Worm (Caenorhabditis elegans) whole organism, young adult: ENCODE measurements around the gene mdf-1.

Experiments
- B0019.2 ChIP-seq: fragments of 200-800 bp; sonication (Bioruptor generic); conservative IDR thresholded peaks from 2 replicates; pipeline ENCODE4 v1.3.6; 2022; ENCODE audit warnings: missing genetic modification reagents, missing genetic modification characterization, missing compliant biosample characterization
- B0336.3 ChIP-seq: fragments of 200-800 bp; sonication (Bioruptor generic); IDR thresholded peaks from 2 replicates; pipeline ENCODE4 v1.3.6; 2022; ENCODE audit warnings: missing genetic modification characterization, missing compliant biosample characterization
- F22D6.2 ChIP-seq: sonication (generic microtip); optimal IDR thresholded peaks from 2 replicates; lab custom pipeline; 2016; ENCODE audit warnings: mild to moderate bottlenecking, missing genetic modification characterization, missing compliant biosample characterization
- F23B12.7 ChIP-seq: sonication (generic microtip); optimal IDR thresholded peaks from 2 replicates; lab custom pipeline; 2017; ENCODE audit warnings: missing genetic modification characterization, mild to moderate bottlenecking, missing compliant biosample characterization, antibody characterized with exemption, moderate library complexity; ENCODE audit not compliant: insufficient read depth
- F49E8.2 ChIP-seq: sonication (generic microtip); optimal IDR thresholded peaks from 3 replicates; lab custom pipeline; 2017; ENCODE audit warnings: missing genetic modification characterization, mild to moderate bottlenecking, missing compliant biosample characterization, antibody characterized with exemption, moderate library complexity; ENCODE audit not compliant: insufficient read depth
- F52B5.7 ChIP-seq: sonication (generic microtip); optimal IDR thresholded peaks from 2 replicates; lab custom pipeline; 2016; ENCODE audit warnings: mild to moderate bottlenecking, missing genetic modification characterization, missing compliant biosample characterization
- F57C9.4 ChIP-seq: sonication (generic microtip); optimal IDR thresholded peaks from 2 replicates; lab custom pipeline; 2017; ENCODE audit warnings: mild to moderate bottlenecking, missing genetic modification characterization, missing compliant biosample characterization
- T07F8.4 ChIP-seq: sonication (generic microtip); optimal IDR thresholded peaks from 2 replicates; lab custom pipeline; 2016; ENCODE audit warnings: mild to moderate bottlenecking, missing genetic modification characterization, moderate library complexity, missing compliant biosample characterization
- T26A5.8 ChIP-seq: sonication (generic microtip); optimal IDR thresholded peaks from 2 replicates; lab custom pipeline; 2016; ENCODE audit warnings: missing genetic modification characterization, missing compliant biosample characterization
- Y53F4B.3 ChIP-seq: fragments of 200-800 bp; sonication (Bioruptor generic); IDR thresholded peaks from 2 replicates; pipeline ENCODE4 v1.3.6; 2022; ENCODE audit warnings: missing genetic modification reagents, missing genetic modification characterization, missing compliant biosample characterization
- ZK185.1 ChIP-seq: sonication (generic microtip); optimal IDR thresholded peaks from 2 replicates; lab custom pipeline; 2016; ENCODE audit warnings: mild to moderate bottlenecking, missing genetic modification characterization, missing compliant biosample characterization; ENCODE audit not compliant: poor library complexity, severe bottlenecking
- attf-3 ChIP-seq: fragments of 200-800 bp; sonication (Bioruptor generic); conservative IDR thresholded peaks from 2 replicates; pipeline ENCODE4 v1.3.6; 2022; ENCODE audit warnings: missing genetic modification reagents, missing genetic modification characterization, missing compliant biosample characterization
- attf-6 ChIP-seq: fragments of 200-800 bp; sonication (Bioruptor generic); IDR thresholded peaks from 2 replicates; pipeline ENCODE4 v1.3.6; 2022; ENCODE audit warnings: missing genetic modification reagents, missing genetic modification characterization, missing compliant biosample characterization
- bed-2 ChIP-seq: fragments of 200-800 bp; sonication (Bioruptor generic); IDR thresholded peaks from 2 replicates; pipeline ENCODE4 v1.3.6; 2022; ENCODE audit warnings: missing genetic modification reagents, missing genetic modification characterization, missing compliant biosample characterization
- ccch-3 ChIP-seq: fragments of 200-800 bp; sonication (Bioruptor generic); optimal IDR thresholded peaks from 2 replicates; lab custom pipeline; 2018; ENCODE audit warnings: mild to moderate bottlenecking, missing genetic modification characterization, missing compliant biosample characterization
- cebp-1 ChIP-seq, 2 experiments: fragments of 200-800 bp in 1 of 2; sonication (Bioruptor generic) in 1 of 2; sonication (generic microtip) in 1 of 2; IDR thresholded peaks in 1 of 2; optimal IDR thresholded peaks in 1 of 2; 2 replicates each; pipeline versions ENCODE4 v1.3.6 to Lab custom; 2017 to 2022; ENCODE audit warnings: missing compliant biosample characterization in 2 of 2, missing genetic modification characterization in 2 of 2, mild to moderate bottlenecking in 1 of 2, missing genetic modification reagents in 1 of 2, moderate library complexity in 1 of 2
- cebp-2 ChIP-seq: fragments of 200-800 bp; sonication (Bioruptor generic); IDR thresholded peaks from 2 replicates; pipeline ENCODE4 v1.3.6; 2022; ENCODE audit warnings: missing genetic modification characterization, missing compliant biosample characterization
- ceh-58 ChIP-seq: fragments of 200-800 bp; sonication (Bioruptor generic); IDR thresholded peaks from 2 replicates; pipeline ENCODE4 v1.3.6; 2022; ENCODE audit warnings: missing genetic modification characterization, missing compliant biosample characterization
- ceh-91 ChIP-seq: fragments of 200-800 bp; sonication (Bioruptor generic); IDR thresholded peaks from 2 replicates; pipeline ENCODE4 v1.3.6; 2022; ENCODE audit warnings: missing genetic modification reagents, missing genetic modification characterization, missing compliant biosample characterization
- chd-7 ChIP-seq: sonication (generic microtip); optimal IDR thresholded peaks from 2 replicates; lab custom pipeline; 2016; ENCODE audit warnings: mild to moderate bottlenecking, missing genetic modification characterization, moderate library complexity, missing compliant biosample characterization
- dpl-1 ChIP-seq: fragments of 150-350 bp; optimal IDR thresholded peaks from 2 replicates; lab custom pipeline; 2014; ENCODE audit warnings: missing biosample characterization, missing genetic modification reagents, missing genetic modification characterization
- him-1 ChIP-seq: sonication (generic microtip); optimal IDR thresholded peaks from 2 replicates; lab custom pipeline; 2016; ENCODE audit warnings: missing genotype, missing genetic modification reagents, missing genetic modification characterization, missing compliant biosample characterization
- hlh-12 ChIP-seq: sonication (generic microtip); optimal IDR thresholded peaks from 2 replicates; lab custom pipeline; 2016; ENCODE audit warnings: missing genetic modification characterization, missing compliant biosample characterization
- hmg-1.2 ChIP-seq: fragments of 200-800 bp; sonication (Bioruptor generic); IDR thresholded peaks from 2 replicates; pipeline ENCODE4 v1.3.6; 2022; ENCODE audit warnings: missing genetic modification reagents, missing genetic modification characterization, missing compliant biosample characterization
- hrde-1 ChIP-seq: sonication (generic microtip); optimal IDR thresholded peaks from 2 replicates; lab custom pipeline; 2016; ENCODE audit warnings: missing genetic modification characterization, mild to moderate bottlenecking, missing compliant biosample characterization, moderate library complexity, missing genotype, missing genetic modification reagents, borderline replicate concordance
- hsf-1 ChIP-seq: fragments of 200-800 bp; sonication (Bioruptor generic); IDR thresholded peaks from 2 replicates; pipeline ENCODE4 v1.3.6; 2022; ENCODE audit warnings: missing genetic modification reagents, missing genetic modification characterization, missing compliant biosample characterization
- lag-1 ChIP-seq: fragments of 200-800 bp; sonication (Bioruptor generic); IDR thresholded peaks from 2 replicates; pipeline ENCODE4 v1.3.6; 2022; ENCODE audit warnings: missing genetic modification reagents, missing genetic modification characterization, missing compliant biosample characterization
- let-526 ChIP-seq: fragments of 200-800 bp; sonication (Bioruptor generic); IDR thresholded peaks from 2 replicates; pipeline ENCODE4 v1.3.6; 2022; ENCODE audit warnings: missing genetic modification reagents, missing genetic modification characterization, missing compliant biosample characterization
- lir-1 ChIP-seq: fragments of 200-800 bp; sonication (Bioruptor generic); conservative IDR thresholded peaks from 2 replicates; pipeline ENCODE4 v1.3.6; 2022; ENCODE audit warnings: missing genetic modification reagents, missing genetic modification characterization, missing compliant biosample characterization
- lsl-1 ChIP-seq: fragments of 200-800 bp; sonication (Bioruptor generic); optimal IDR thresholded peaks from 2 replicates; lab custom pipeline; 2018; ENCODE audit warnings: mild to moderate bottlenecking, missing genetic modification characterization, moderate library complexity, missing compliant biosample characterization
- madf-10 ChIP-seq: sonication (generic microtip); optimal IDR thresholded peaks from 2 replicates; lab custom pipeline; 2016; ENCODE audit warnings: mild to moderate bottlenecking, missing genetic modification characterization, missing compliant biosample characterization
- madf-8 ChIP-seq: fragments of 200-800 bp; sonication (Bioruptor generic); conservative IDR thresholded peaks from 2 replicates; pipeline ENCODE4 v1.3.6; 2022; ENCODE audit warnings: missing genetic modification reagents, missing genetic modification characterization, missing compliant biosample characterization
- mcd-1 ChIP-seq: fragments of 200-800 bp; sonication (Bioruptor generic); IDR thresholded peaks from 2 replicates; pipeline ENCODE4 v1.3.6; 2022; ENCODE audit warnings: missing genetic modification reagents, missing genetic modification characterization, missing compliant biosample characterization
- nfyb-1 ChIP-seq: fragments of 200-800 bp; sonication (Bioruptor generic); IDR thresholded peaks from 2 replicates; pipeline ENCODE4 v1.3.6; 2022; ENCODE audit warnings: missing genetic modification reagents, missing genetic modification characterization, missing compliant biosample characterization
- nhr-120 ChIP-seq: fragments of 200-800 bp; sonication (Bioruptor generic); IDR thresholded peaks from 2 replicates; pipeline ENCODE4 v1.3.6; 2022; ENCODE audit warnings: missing genetic modification characterization, missing compliant biosample characterization
- nhr-27 ChIP-seq: fragments of 200-800 bp; sonication (Bioruptor generic); optimal IDR thresholded peaks from 2 replicates; lab custom pipeline; 2018; ENCODE audit warnings: mild to moderate bottlenecking, missing genetic modification characterization, moderate library complexity, missing compliant biosample characterization
- pbrm-1 ChIP-seq: fragments of 200-800 bp; sonication (Bioruptor generic); IDR thresholded peaks from 2 replicates; pipeline ENCODE4 v1.3.6; 2022; ENCODE audit warnings: missing genetic modification reagents, missing genetic modification characterization, missing compliant biosample characterization
- repo-1 ChIP-seq: sonication (generic microtip); optimal IDR thresholded peaks from 2 replicates; lab custom pipeline; 2017; ENCODE audit warnings: mild to moderate bottlenecking, missing genetic modification characterization, missing compliant biosample characterization
- sdz-38 ChIP-seq: sonication (generic microtip); optimal IDR thresholded peaks from 2 replicates; lab custom pipeline; 2016; ENCODE audit warnings: missing genotype, missing genetic modification characterization, missing compliant biosample characterization
- snpc-1.1 ChIP-seq: sonication (generic microtip); optimal IDR thresholded peaks from 2 replicates; lab custom pipeline; 2017; ENCODE audit warnings: missing genetic modification characterization, mild to moderate bottlenecking, missing compliant biosample characterization, antibody characterized with exemption, moderate library complexity, missing genotype, missing genetic modification reagents; ENCODE audit not compliant: insufficient read depth
- snpc-3.4 ChIP-seq: sonication (generic microtip); optimal IDR thresholded peaks from 2 replicates; lab custom pipeline; 2017; ENCODE audit warnings: missing genetic modification characterization, mild to moderate bottlenecking, missing compliant biosample characterization, antibody characterized with exemption, moderate library complexity, missing genotype, missing genetic modification reagents
- snpc-4 ChIP-seq, 5 experiments: fragments of 150-350 bp in 1 of 5; sonication (generic microtip) in 4 of 5; optimal IDR thresholded peaks; 2 replicates each; lab custom pipeline; 2014 to 2018; ENCODE audit warnings: missing genetic modification characterization in 5 of 5, missing biosample characterization in 3 of 5, antibody characterized with exemption in 2 of 5, mild to moderate bottlenecking in 2 of 5, missing compliant biosample characterization in 2 of 5, missing genotype in 2 of 5, moderate library complexity in 2 of 5, missing genetic modification reagents in 1 of 5
- somi-1 ChIP-seq: fragments of 200-800 bp; sonication (Bioruptor generic); optimal IDR thresholded peaks from 2 replicates; lab custom pipeline; 2018; ENCODE audit warnings: mild to moderate bottlenecking, missing genetic modification characterization, missing compliant biosample characterization
- sptf-2 ChIP-seq: fragments of 200-800 bp; sonication (Bioruptor generic); optimal IDR thresholded peaks from 2 replicates; lab custom pipeline; 2018; ENCODE audit warnings: mild to moderate bottlenecking, missing genetic modification characterization, missing compliant biosample characterization
- unc-62 ChIP-seq: fragments of 150-350 bp; optimal IDR thresholded peaks from 2 replicates; lab custom pipeline; 2014; ENCODE audit warnings: missing biosample characterization, missing genetic modification reagents, missing genetic modification characterization
- xnd-1 ChIP-seq: sonication (generic microtip); optimal IDR thresholded peaks from 2 replicates; lab custom pipeline; 2016; ENCODE audit warnings: missing genotype, missing genetic modification reagents, missing genetic modification characterization, missing compliant biosample characterization
- ztf-18 ChIP-seq: sonication (generic microtip); optimal IDR thresholded peaks from 2 replicates; lab custom pipeline; 2016; ENCODE audit warnings: missing genotype, mild to moderate bottlenecking, missing genetic modification characterization, missing compliant biosample characterization

mdf-1 gene

DNA sequence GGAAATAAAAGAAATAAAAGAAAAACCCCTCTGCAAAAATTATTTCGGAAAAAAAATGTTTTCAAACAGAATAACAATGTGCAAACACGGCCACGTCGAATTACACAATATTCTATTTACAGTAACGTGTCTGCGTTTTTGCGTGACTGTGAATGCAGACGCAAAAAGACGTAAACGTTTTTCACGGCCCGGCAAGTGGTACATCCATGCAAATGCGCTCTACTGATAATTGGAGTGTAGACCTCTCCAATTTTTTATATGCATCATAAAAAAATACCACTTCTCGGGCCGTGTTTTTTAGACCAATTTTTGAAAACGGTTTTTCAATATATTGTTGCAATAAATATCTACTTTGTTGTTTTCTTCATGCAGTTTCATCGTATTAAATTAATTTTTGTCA is 5.4 kb upstream of the mdf-1 start, which contains the start of gene nstp-10 (continued):
- TF ChIP-seq B0019.2 (GFP tag; lab: Robert Waterston, UW), result peak; percentile 98
- TF ChIP-seq lir-1 (GFP tag; lab: Robert Waterston, UW), result peak; percentile 71
- peak; percentile 69 for TF ChIP-seq hmg-1.2 (GFP tag; lab: Robert Waterston, UW)
- TF ChIP-seq let-526 (GFP tag; lab: Robert Waterston, UW), result no peak
- TF ChIP-seq hlh-12 (tag; lab: Kevin White, UChicago), result no peak
- TF ChIP-seq F52B5.7 (tag; lab: Kevin White, UChicago), result no peak
- TF ChIP-seq him-1 (tag; lab: Kevin White, UChicago), result peak; percentile 60
- peak; percentile 75; the same call in 1 of the 2 replicates for TF ChIP-seq hsf-1
- no peak for TF ChIP-seq T26A5.8
- TF ChIP-seq sdz-38 (tag; lab: Kevin White, UChicago), result no peak
- TF ChIP-seq F22D6.2, result no peak
- peak; percentile 62; the same call in 1 of the 2 replicates for TF ChIP-seq bed-2 (GFP tag; lab: Robert Waterston, UW)
- peak; percentile 91 for TF ChIP-seq F49E8.2 (tag; lab: Kevin White, UChicago)
- no peak for TF ChIP-seq repo-1 (tag; lab: Kevin White, UChicago)
- TF ChIP-seq snpc-4 (GFP tag; optimal IDR thresholded peaks at IDR 0.05; lab: Kevin White, UChicago), result peak; percentile 59
- TF ChIP-seq snpc-4 (tag; optimal IDR thresholded peaks at IDR 0.05; lab: Kevin White, UChicago), result peak; percentile 60 to 78 (median 74)
- TF ChIP-seq nfyb-1 (GFP tag; lab: Robert Waterston, UW), result peak; percentile 77
- peak; percentile 79 for TF ChIP-seq dpl-1 (GFP tag; lab: Kevin White, UChicago)
- TF ChIP-seq somi-1 (GFP tag; lab: Kevin White, UChicago), result no peak
- peak; percentile 61 for TF ChIP-seq attf-6 (GFP tag; lab: Robert Waterston, UW)
- TF ChIP-seq snpc-1.1 (tag; lab: Kevin White, UChicago), result peak; percentile 81
- peak; percentile 96 for TF ChIP-seq ceh-91 (GFP tag; lab: Robert Waterston, UW)
- TF ChIP-seq snpc-3.4 (tag; lab: Kevin White, UChicago), result peak; percentile 88
- peak; percentile 85 for TF ChIP-seq ztf-18 (tag; lab: Kevin White, UChicago)
- TF ChIP-seq lsl-1 (GFP tag; lab: Kevin White, UChicago), result peak; percentile 98
- no peak for TF ChIP-seq F57C9.4 (tag; lab: Kevin White, UChicago)
- peak; percentile 26 for TF ChIP-seq hrde-1 (tag; lab: Kevin White, UChicago)
- TF ChIP-seq chd-7 (tag; lab: Kevin White, UChicago), result no peak
- TF ChIP-seq Y53F4B.3 (GFP tag; lab: Robert Waterston, UW), result peak; percentile 83
- peak; percentile 91 for TF ChIP-seq xnd-1 (tag; lab: Kevin White, UChicago)
- peak; percentile 94 for TF ChIP-seq pbrm-1 (GFP tag; lab: Robert Waterston, UW)
- peak; percentile 49 for TF ChIP-seq ZK185.1 (tag; lab: Kevin White, UChicago)
- peak; percentile 50 for TF ChIP-seq sptf-2
- no peak for TF ChIP-seq nhr-27 (tag; lab: Kevin White, UChicago)
- TF ChIP-seq ceh-58 (GFP tag; lab: Robert Waterston, UW), result no peak
- no peak for TF ChIP-seq T07F8.4 (tag; lab: Kevin White, UChicago)
- no peak for TF ChIP-seq unc-62 (GFP tag; lab: Kevin White, UChicago)
- 0 out of 2 replicates have a peak, but pooled peaks have one; percentile 17 for TF ChIP-seq cebp-1 (GFP tag; IDR thresholded peaks at IDR 0.05; lab: Robert Waterston, UW)
- TF ChIP-seq cebp-1 (tag; optimal IDR thresholded peaks at IDR 0.05; lab: Kevin White, UChicago), result peak; percentile 48
- TF ChIP-seq lag-1 (GFP tag; lab: Robert Waterston, UW), result no peak
- no peak for TF ChIP-seq nhr-120 (GFP tag; lab: Robert Waterston, UW)
- peak; percentile 95 for TF ChIP-seq mcd-1 (GFP tag; lab: Robert Waterston, UW)
- TF ChIP-seq attf-3 (GFP tag; lab: Robert Waterston, UW), result 0 out of 2 replicates have a peak, but pooled peaks have one; percentile 43
- TF ChIP-seq B0336.3 (GFP tag; lab: Robert Waterston, UW), result peak; percentile 82
- TF ChIP-seq madf-10 (tag; lab: Kevin White, UChicago), result no peak
- no peak for TF ChIP-seq ccch-3 (GFP tag; lab: Kevin White, UChicago)
- peak; percentile 85 for TF ChIP-seq F23B12.7 (tag; lab: Kevin White, UChicago)
- TF ChIP-seq cebp-2 (GFP tag; lab: Robert Waterston, UW), result no peak
- TF ChIP-seq madf-8 (GFP tag; lab: Robert Waterston, UW), result peak; percentile 91
